Worm (Caenorhabditis elegans) whole organism, mixed stage, embryonic: ENCODE measurements around the gene ttr-38.

Experiments used
- M03D4.4 ChIP-seq: sonication (generic microtip); optimal IDR thresholded peaks from 2 replicates; lab custom pipeline; 2017; ENCODE audit warnings: mild to moderate bottlenecking, missing genetic modification characterization, missing compliant biosample characterization
- bed-3 ChIP-seq: fragments of 200-800 bp; sonication (Bioruptor generic); optimal IDR thresholded peaks from 3 replicates; lab custom pipeline; 2018; ENCODE audit warnings: mild to moderate bottlenecking, missing genetic modification characterization, moderate library complexity, missing compliant biosample characterization
- blmp-1 ChIP-seq: fragments of 150-350 bp; optimal IDR thresholded peaks from 2 replicates; lab custom pipeline; 2014; ENCODE audit warnings: missing biosample characterization, missing genetic modification characterization
- ceh-43 ChIP-seq: fragments of 200-800 bp; sonication (Bioruptor generic); optimal IDR thresholded peaks from 2 replicates; lab custom pipeline; 2018; ENCODE audit warnings: mild to moderate bottlenecking, missing genetic modification characterization, moderate library complexity, missing compliant biosample characterization
- ceh-83 ChIP-seq: fragments of 200-800 bp; sonication (Bioruptor generic); optimal IDR thresholded peaks from 2 replicates; lab custom pipeline; 2018; ENCODE audit warnings: mild to moderate bottlenecking, missing genetic modification characterization, missing compliant biosample characterization
- ces-1 ChIP-seq: fragments of 150-350 bp; optimal IDR thresholded peaks from 2 replicates; lab custom pipeline; 2014; ENCODE audit warnings: missing biosample characterization, missing genetic modification reagents, missing genetic modification characterization
- cnd-1 ChIP-seq: fragments of 200-800 bp; sonication (Bioruptor generic); optimal IDR thresholded peaks from 2 replicates; lab custom pipeline; 2018; ENCODE audit warnings: mild to moderate bottlenecking, missing genetic modification characterization, missing compliant biosample characterization
- elt-1 ChIP-seq: sonication (generic microtip); optimal IDR thresholded peaks from 2 replicates; lab custom pipeline; 2017; ENCODE audit warnings: missing genetic modification characterization, mild to moderate bottlenecking, missing compliant biosample characterization, antibody characterized with exemption, moderate library complexity, borderline replicate concordance; ENCODE audit not compliant: insufficient read depth
- elt-3 ChIP-seq: fragments of 150-350 bp; optimal IDR thresholded peaks from 2 replicates; lab custom pipeline; 2014; ENCODE audit warnings: missing biosample characterization, missing genetic modification characterization
- flh-1 ChIP-seq: fragments of 200-800 bp; sonication (Bioruptor generic); optimal IDR thresholded peaks from 2 replicates; lab custom pipeline; 2018; ENCODE audit warnings: mild to moderate bottlenecking, missing genetic modification characterization, moderate library complexity, missing compliant biosample characterization
- ham-2 ChIP-seq: fragments of 200-800 bp; sonication (Bioruptor generic); optimal IDR thresholded peaks from 2 replicates; lab custom pipeline; 2018; ENCODE audit warnings: mild to moderate bottlenecking, missing genetic modification characterization, missing compliant biosample characterization
- lin-32 ChIP-seq: fragments of 200-800 bp; sonication (Bioruptor generic); optimal IDR thresholded peaks from 2 replicates; lab custom pipeline; 2018; ENCODE audit warnings: mild to moderate bottlenecking, missing genetic modification characterization, missing compliant biosample characterization
- lsy-2 ChIP-seq: fragments of 150-350 bp; optimal IDR thresholded peaks from 2 replicates; lab custom pipeline; 2014; ENCODE audit warnings: missing biosample characterization, missing genetic modification characterization
- mep-1 ChIP-seq: fragments of 150-350 bp; optimal IDR thresholded peaks from 2 replicates; lab custom pipeline; 2017; ENCODE audit warnings: missing biosample characterization, missing genetic modification reagents, missing genetic modification characterization, inconsistent platforms
- mls-2 ChIP-seq: sonication (generic microtip); optimal IDR thresholded peaks from 2 replicates; lab custom pipeline; 2016; ENCODE audit warnings: mild to moderate bottlenecking, missing genetic modification characterization, moderate library complexity, missing compliant biosample characterization
- nhr-12 ChIP-seq: fragments of 150-350 bp; optimal IDR thresholded peaks from 2 replicates; lab custom pipeline; 2014; ENCODE audit warnings: missing biosample characterization, missing genetic modification characterization
- nhr-2 ChIP-seq: fragments of 150-350 bp; optimal IDR thresholded peaks from 2 replicates; lab custom pipeline; 2014; ENCODE audit warnings: missing biosample characterization, missing genetic modification characterization
- nhr-237 ChIP-seq: fragments of 150-350 bp; optimal IDR thresholded peaks from 2 replicates; lab custom pipeline; 2014; ENCODE audit warnings: missing biosample characterization, missing genetic modification characterization
- nhr-28 ChIP-seq: fragments of 150-350 bp; optimal IDR thresholded peaks from 2 replicates; lab custom pipeline; 2014; ENCODE audit warnings: missing biosample characterization, missing genetic modification characterization
- nhr-76 ChIP-seq: sonication (generic microtip); optimal IDR thresholded peaks from 2 replicates; lab custom pipeline; 2017; ENCODE audit warnings: missing biosample characterization, missing genetic modification characterization
- pha-4 ChIP-seq: fragments of 150-350 bp; optimal IDR thresholded peaks from 2 replicates; lab custom pipeline; 2018; ENCODE audit warnings: missing biosample characterization, missing genetic modification reagents, missing genetic modification characterization
- sem-2 ChIP-seq: fragments of 200-800 bp; sonication (Bioruptor generic); optimal IDR thresholded peaks from 2 replicates; lab custom pipeline; 2018; ENCODE audit warnings: mild to moderate bottlenecking, missing genetic modification characterization, missing compliant biosample characterization
- snpc-4 ChIP-seq: fragments of 150-350 bp; optimal IDR thresholded peaks from 2 replicates; lab custom pipeline; 2014; ENCODE audit warnings: missing biosample characterization, missing genetic modification characterization
- tbx-8 ChIP-seq: fragments of 200-800 bp; sonication (Bioruptor generic); optimal IDR thresholded peaks from 2 replicates; lab custom pipeline; 2018; ENCODE audit warnings: mild to moderate bottlenecking, missing genetic modification characterization, moderate library complexity, missing compliant biosample characterization
- unc-39 ChIP-seq: fragments of 150-350 bp; optimal IDR thresholded peaks from 2 replicates; lab custom pipeline; 2014; ENCODE audit warnings: missing biosample characterization, missing genetic modification characterization
- unc-62 ChIP-seq: fragments of 150-350 bp; optimal IDR thresholded peaks from 2 replicates; lab custom pipeline; 2014; ENCODE audit warnings: missing biosample characterization, missing genetic modification reagents, missing genetic modification characterization
- zip-8 ChIP-seq: fragments of 150-350 bp; optimal IDR thresholded peaks from 2 replicates; lab custom pipeline; 2014; ENCODE audit warnings: missing biosample characterization, missing genetic modification characterization
- ztf-11 ChIP-seq: fragments of 150-350 bp; optimal IDR thresholded peaks from 2 replicates; lab custom pipeline; 2014; ENCODE audit warnings: missing biosample characterization, missing genetic modification characterization

The ttr-38 gene

ce11 chrX:9336227-9336626 is 21.9 kb upstream of the ttr-38 start:
- TF ChIP-seq lin-32 (GFP tag; lab: Kevin White, UChicago): no peak
- TF ChIP-seq zip-8 (tag; lab: Kevin White, UChicago): no peak
- no peak for TF ChIP-seq snpc-4 (tag; lab: Kevin White, UChicago)
- no peak for TF ChIP-seq mls-2 (tag; lab: Kevin White, UChicago)
- TF ChIP-seq ham-2: no peak

- no peak for TF ChIP-seq flh-1 (GFP tag; lab: Kevin White, UChicago)
- TF ChIP-seq, all 35 proteins: peak for 0
Measured at ce11 chrX:9330721-9331212, 16.5 kb upstream of the ttr-38 start, which contains the start of gene T20B5.2. Gene T20B5.2 (plus strand): TSS chrX:9331162.

ce11 chrX:9324962-9325361 is 10.7 kb upstream of the ttr-38 start:
- TF ChIP-seq lin-32 (GFP tag; lab: Kevin White, UChicago): no peak
- no peak for TF ChIP-seq mep-1 (tag; lab: Kevin White, UChicago)
- no peak for TF ChIP-seq blmp-1 (tag; lab: Kevin White, UChicago)
- TF ChIP-seq ces-1: peak; percentile 85
- TF ChIP-seq cnd-1 (tag; lab: Kevin White, UChicago): no peak
- TF ChIP-seq bed-3 (GFP tag; lab: Kevin White, UChicago): no peak
- no peak for TF ChIP-seq ceh-43
- no peak for TF ChIP-seq nhr-237 (tag; lab: Kevin White, UChicago)
- TF ChIP-seq, all 35 proteins: peak for 1

- no peak for TF ChIP-seq blmp-1 (tag; lab: Kevin White, UChicago)
- TF ChIP-seq nhr-76: no peak
- TF ChIP-seq lsy-2 (tag; lab: Kevin White, UChicago): no peak
- no peak for TF ChIP-seq unc-39 (tag; lab: Kevin White, UChicago)
- no peak for TF ChIP-seq snpc-4 (tag; lab: Kevin White, UChicago)
- no peak for TF ChIP-seq sem-2 (GFP tag; lab: Kevin White, UChicago)
- no peak for TF ChIP-seq ceh-43
- no peak for TF ChIP-seq unc-62
- no peak for TF ChIP-seq pha-4
- no peak for TF ChIP-seq tbx-8
- no peak for TF ChIP-seq bed-3 (GFP tag; lab: Kevin White, UChicago)
- no peak for TF ChIP-seq nhr-2
- TF ChIP-seq ceh-83: no peak
- no peak for TF ChIP-seq mls-2 (tag; lab: Kevin White, UChicago)
Measured at ce11 chrX:9319080-9319479, 4.8 kb upstream of the ttr-38 start, which contains the start of gene npr-7. Gene npr-7 (minus strand): TSS chrX:9319180.

- no peak for TF ChIP-seq elt-3 (tag; lab: Kevin White, UChicago)
- TF ChIP-seq nhr-12 (tag; lab: Kevin White, UChicago): no peak
- TF ChIP-seq pha-4: no peak
- no peak for TF ChIP-seq M03D4.4 (tag; lab: Kevin White, UChicago)
- no peak for TF ChIP-seq tbx-8
- TF ChIP-seq zip-8 (tag; lab: Kevin White, UChicago): no peak
- no peak for TF ChIP-seq lin-32 (GFP tag; lab: Kevin White, UChicago)
- TF ChIP-seq nhr-76: no peak
- no peak for TF ChIP-seq elt-1 (tag; lab: Kevin White, UChicago)
- TF ChIP-seq, all 35 proteins: peak for 0
Measured at ce11 chrX:9311225-9311624, 3.1 kb downstream of the ttr-38 start, which contains the start of gene H29C22.1. Gene H29C22.1 (minus strand): TSS chrX:9311325.

ce11 chrX:9303422-9303821 is 10.9 kb downstream of the ttr-38 start, which contains the start of gene tmc-2:
Gene tmc-2 (plus strand): TSS chrX:9303722.
- TF ChIP-seq nhr-28 (tag; lab: Kevin White, UChicago): no peak
- TF ChIP-seq snpc-4 (tag; lab: Kevin White, UChicago): no peak
- TF ChIP-seq sem-2 (GFP tag; lab: Kevin White, UChicago): no peak
- no peak for TF ChIP-seq nhr-76
- no peak for TF ChIP-seq cnd-1 (tag; lab: Kevin White, UChicago)

ce11 chrX:9302763-9303162 is 11.5 kb downstream of the ttr-38 start:
- no peak for TF ChIP-seq flh-1 (GFP tag; lab: Kevin White, UChicago)
- no peak for TF ChIP-seq mep-1 (tag; lab: Kevin White, UChicago)
- TF ChIP-seq sem-2 (GFP tag; lab: Kevin White, UChicago): no peak
- TF ChIP-seq mls-2 (tag; lab: Kevin White, UChicago): no peak
- TF ChIP-seq ham-2: no peak
- TF ChIP-seq ceh-43: no peak
- no peak for TF ChIP-seq nhr-2
- no peak for TF ChIP-seq elt-1 (tag; lab: Kevin White, UChicago)
- no peak for TF ChIP-seq snpc-4 (tag; lab: Kevin White, UChicago)
- no peak for TF ChIP-seq ztf-11 (tag; lab: Kevin White, UChicago)
- no peak for TF ChIP-seq ces-1
- TF ChIP-seq nhr-28 (tag; lab: Kevin White, UChicago): no peak
- no peak for TF ChIP-seq ceh-83
- no peak for TF ChIP-seq M03D4.4 (tag; lab: Kevin White, UChicago)
